Worm (Caenorhabditis elegans) whole organism, L4/young adult: Measurements from ENCODE around the gene pcp-2.

Experiments used
- dao-5 ChIP-seq: sonication (generic microtip); optimal IDR thresholded peaks from 2 replicates; lab custom pipeline; 2016; ENCODE audit warnings: missing genotype, missing genetic modification characterization, moderate library complexity, missing compliant biosample characterization
- him-1 ChIP-seq: sonication (generic microtip); optimal IDR thresholded peaks from 2 replicates; lab custom pipeline; 2016; ENCODE audit warnings: missing genotype, missing genetic modification reagents, missing genetic modification characterization, missing compliant biosample characterization

DNA sequence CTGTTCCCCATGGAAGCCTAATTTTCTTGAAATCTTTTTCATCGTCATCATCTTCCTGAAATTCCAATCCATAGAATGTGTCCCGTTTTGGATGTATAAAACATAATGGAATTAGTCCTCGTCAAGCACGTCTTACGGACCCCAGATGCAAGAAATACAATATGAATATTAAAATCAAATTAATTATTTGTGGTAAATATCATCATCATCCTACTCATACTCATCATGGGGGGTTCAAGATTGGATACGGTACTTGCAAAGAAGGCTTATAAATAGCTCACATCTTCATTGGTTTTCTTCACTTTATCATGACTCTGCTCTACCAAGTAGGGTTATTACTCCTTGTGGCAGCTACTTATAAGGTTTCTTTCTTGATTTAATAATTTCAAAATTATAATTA is 20.5 kb downstream of the pcp-2 start, which contains the start of gene flp-1:
- TF ChIP-seq him-1 (tag; lab: Kevin White, UChicago) (no peak), dao-5 (tag; lab: Kevin White, UChicago) (no peak)
